Worm (Caenorhabditis elegans): ENCODE data around the gene lron-1.

- no peak for TF ChIP-seq mec-3 (tag; optimal IDR thresholded peaks at IDR 0.05; ENCODE audit: borderline replicate concordance)
- TF ChIP-seq ceh-34 (tag; optimal IDR thresholded peaks at IDR 0.05): no peak
- no peak for TF ChIP-seq elt-2 (tag; optimal IDR thresholded peaks at IDR 0.05)
- TF ChIP-seq unc-3 (GFP tag; conservative IDR thresholded peaks at IDR 0.05): no peak
- TF ChIP-seq unc-3 (tag; optimal IDR thresholded peaks at IDR 0.05): no peak
- no peak for TF ChIP-seq ceh-14 (tag; optimal IDR thresholded peaks at IDR 0.05)
- no peak for TF ChIP-seq pqm-1 (tag; optimal IDR thresholded peaks at IDR 0.05)
- TF ChIP-seq nhr-11 (tag; optimal IDR thresholded peaks at IDR 0.05): no peak
- no peak for TF ChIP-seq pha-4 (tag; optimal IDR thresholded peaks at IDR 0.05)
- TF ChIP-seq C38D4.7 (GFP tag; optimal IDR thresholded peaks at IDR 0.05): no peak
- no peak for TF ChIP-seq npax-4 (tag; optimal IDR thresholded peaks at IDR 0.05)
- TF ChIP-seq hlh-8 (tag; optimal IDR thresholded peaks at IDR 0.05): no peak
- TF ChIP-seq pros-1 (tag; optimal IDR thresholded peaks at IDR 0.05): no peak
- TF ChIP-seq syd-9 (tag; optimal IDR thresholded peaks at IDR 0.05): no peak
These were observed 14.5 kb upstream of the lron-1 start, which contains the start of gene nhr-3 for ce11 chrX:14557936-14558554.

All from whole organism, late embryonic.